Fruit fly (Drosophila melanogaster): Measurements from ENCODE around the gene kibra.

Gene kibra

DNA sequence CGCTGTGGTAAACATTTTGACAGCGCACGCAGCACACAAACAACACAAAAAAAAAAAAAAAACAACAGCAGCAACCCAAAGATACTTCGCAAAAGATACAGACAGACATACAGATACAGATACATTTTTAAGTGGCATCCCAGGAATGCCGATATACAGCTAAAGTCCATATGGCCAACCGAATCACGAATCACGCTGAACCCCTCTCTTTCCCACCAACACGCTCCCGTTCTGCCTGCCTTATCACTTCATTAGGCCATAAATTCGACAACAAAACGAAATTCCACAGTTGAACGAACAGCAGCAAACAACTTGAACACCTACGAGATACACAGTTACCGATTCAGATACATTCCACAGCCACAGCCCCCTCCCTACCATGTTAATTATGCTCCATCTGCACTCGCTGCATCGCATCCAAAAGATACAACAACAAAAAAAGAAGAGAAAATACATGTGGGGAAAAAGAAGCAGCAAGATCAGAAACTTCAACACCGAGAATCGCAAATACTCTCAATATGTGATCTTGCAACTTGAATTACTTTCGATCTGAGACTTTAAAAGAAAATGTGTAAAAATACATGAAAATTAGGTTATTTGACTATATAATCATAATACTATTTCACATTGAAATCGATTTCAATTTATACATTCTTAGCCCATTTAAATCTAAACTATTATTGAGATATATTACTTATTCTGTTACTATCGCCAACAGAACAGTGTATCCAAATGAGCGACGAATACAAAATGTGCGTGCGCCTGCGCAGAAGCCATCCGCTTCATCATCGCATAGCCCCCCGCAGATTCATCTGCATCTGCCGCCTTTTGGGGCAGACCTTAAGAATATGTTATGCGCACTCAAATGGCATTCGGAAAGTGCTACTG lies 7.6 kb downstream of the kibra start:
- TF ChIP-seq ey (GFP tag; optimal IDR thresholded peaks at IDR 0.05) (peak; percentile 28), GATAd (GFP tag; optimal IDR thresholded peaks at IDR 0.05) (no peak), fru (GFP tag; optimal IDR thresholded peaks at IDR 0.05) (peak; percentile 61), foxo (GFP tag; optimal IDR thresholded peaks at IDR 0.05) (peak in 1 of 2 experiments; percentile 31), br (GFP tag; optimal IDR thresholded peaks at IDR 0.05) (no peak), brk (GFP tag; optimal IDR thresholded peaks at IDR 0.05) (peak; percentile 5), Sp1 (GFP tag; optimal IDR thresholded peaks at IDR 0.05) (peak; percentile 53), usp (GFP tag; optimal IDR thresholded peaks at IDR 0.05) (no peak), Hnf4 (GFP tag; optimal IDR thresholded peaks at IDR 0.05) (peak; percentile 30), woc (GFP tag; optimal IDR thresholded peaks at IDR 0.05) (peak; percentile 78), HLH106 (tag; optimal IDR thresholded peaks at IDR 0.05) (peak; percentile 60), h (GFP tag; optimal IDR thresholded peaks at IDR 0.05) (peak; percentile 39), jim (GFP tag; optimal IDR thresholded peaks at IDR 0.05) (peak; percentile 21), Dif (GFP tag; optimal IDR thresholded peaks at IDR 0.05; ENCODE audit: partially characterized antibody) (no peak), Rel (GFP tag; optimal IDR thresholded peaks at IDR 0.05) (peak; percentile 5), Rel (tag; optimal IDR thresholded peaks at IDR 0.05) (no peak), tai (GFP tag; optimal IDR thresholded peaks at IDR 0.05) (no peak), psq (GFP tag; optimal IDR thresholded peaks at IDR 0.05) (peak; percentile 26)

DNA sequence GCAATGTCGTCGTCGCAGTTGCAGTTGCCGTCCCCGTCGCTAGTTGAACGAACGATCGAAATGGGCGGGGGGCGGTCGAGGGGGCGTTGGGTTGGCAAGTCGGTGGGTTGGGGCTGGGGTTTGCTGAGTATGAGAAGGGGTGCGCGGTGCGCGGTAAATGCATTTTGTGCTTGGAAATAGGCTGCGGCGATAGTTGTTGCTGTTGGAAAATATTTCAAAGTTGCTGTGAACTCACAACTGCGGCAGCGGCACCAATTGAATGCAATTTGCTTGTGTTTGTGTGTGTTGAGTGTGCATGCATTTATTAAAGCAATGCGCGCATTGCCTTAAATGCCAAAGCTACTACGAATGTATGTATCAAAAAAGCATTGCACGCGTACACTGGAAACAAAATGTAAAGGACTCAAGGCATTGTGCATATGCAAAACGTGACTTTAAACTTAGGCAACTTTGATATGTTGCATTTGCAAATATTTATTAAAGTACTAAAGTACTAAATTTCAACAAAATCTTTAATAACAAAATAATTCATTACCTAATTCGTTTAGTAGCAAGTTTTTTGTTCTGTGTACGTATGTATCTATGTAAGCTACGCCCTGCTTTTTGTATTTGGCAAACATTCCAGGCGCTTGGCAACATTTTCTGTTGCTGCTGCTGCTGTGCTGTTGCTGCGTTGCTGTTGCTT lies 9.0 kb downstream of the kibra start:
- peak; percentile 33 for TF ChIP-seq br (GFP tag; optimal IDR thresholded peaks at IDR 0.05)
- no peak for TF ChIP-seq brk (GFP tag; optimal IDR thresholded peaks at IDR 0.05)
- TF ChIP-seq HLH106 (tag; optimal IDR thresholded peaks at IDR 0.05) = peak; percentile 2
- peak; percentile 57 for TF ChIP-seq h (GFP tag; optimal IDR thresholded peaks at IDR 0.05)
- no peak for TF ChIP-seq sv (GFP tag; optimal IDR thresholded peaks at IDR 0.05)
- TF ChIP-seq fru (GFP tag; optimal IDR thresholded peaks at IDR 0.05) = peak; percentile 27
- peak; percentile 27 for TF ChIP-seq tai (GFP tag; optimal IDR thresholded peaks at IDR 0.05)
- peak in 1 of 2 experiments; percentile 43 for TF ChIP-seq foxo (GFP tag; optimal IDR thresholded peaks at IDR 0.05)
- peak; percentile 9 for TF ChIP-seq Dfd (GFP tag; optimal IDR thresholded peaks at IDR 0.05)
- no peak for TF ChIP-seq usp (GFP tag; optimal IDR thresholded peaks at IDR 0.05)
- TF ChIP-seq ey (GFP tag; optimal IDR thresholded peaks at IDR 0.05) = peak; percentile 50
- no peak for TF ChIP-seq lola (GFP tag; optimal IDR thresholded peaks at IDR 0.05)
- peak; percentile 7 for TF ChIP-seq Hnf4 (GFP tag; optimal IDR thresholded peaks at IDR 0.05)
- TF ChIP-seq Hr78 (GFP tag; optimal IDR thresholded peaks at IDR 0.05) = no peak
- TF ChIP-seq Myc (optimal IDR thresholded peaks at IDR 0.05) = no peak
- peak; percentile 37 for TF ChIP-seq rgr (GFP tag; optimal IDR thresholded peaks at IDR 0.05)
- no peak for TF ChIP-seq CG32264 (GFP tag; optimal IDR thresholded peaks at IDR 0.05)

DNA sequence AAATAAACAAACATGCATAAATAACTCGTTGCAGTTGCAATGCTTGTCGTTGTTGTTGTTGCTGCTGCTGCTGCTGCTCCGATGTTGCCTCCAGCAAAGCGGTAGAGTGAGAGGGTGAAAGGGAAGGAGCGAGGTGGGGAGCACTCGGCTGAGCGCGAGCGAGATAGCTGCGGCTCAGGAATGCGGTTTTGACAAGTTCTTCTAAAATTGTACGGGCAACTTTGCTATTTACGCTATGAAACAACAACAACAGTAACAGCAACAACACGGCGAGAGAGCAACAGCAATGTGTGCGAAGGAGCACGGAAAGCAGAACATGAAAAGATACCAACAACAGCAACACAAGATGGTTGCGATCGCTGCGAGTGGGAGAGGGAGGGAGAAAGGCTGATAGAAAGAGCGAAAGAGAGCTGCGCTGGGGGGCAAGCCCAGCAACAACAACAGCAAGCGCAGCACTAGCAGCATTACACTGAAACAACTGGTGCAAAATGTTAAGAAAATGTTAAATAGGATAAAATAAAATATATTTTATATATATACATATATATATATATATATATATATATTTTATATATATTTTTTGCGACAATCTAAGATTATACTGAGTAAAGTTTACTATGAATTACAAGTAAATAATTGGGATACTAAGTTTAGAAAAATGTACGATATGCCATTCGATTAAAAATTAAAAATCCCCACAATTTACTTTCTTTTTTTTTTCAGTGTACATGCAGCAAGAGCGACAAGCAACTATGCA lies 9.7 kb downstream of the kibra start:
- TF ChIP-seq br (GFP tag; optimal IDR thresholded peaks at IDR 0.05) = no peak
- no peak for TF ChIP-seq lola (GFP tag; optimal IDR thresholded peaks at IDR 0.05)
- TF ChIP-seq psq (GFP tag; optimal IDR thresholded peaks at IDR 0.05) = peak; percentile 78
- TF ChIP-seq Dif (GFP tag; optimal IDR thresholded peaks at IDR 0.05; ENCODE audit: partially characterized antibody) = no peak
- no peak for TF ChIP-seq ey (GFP tag; optimal IDR thresholded peaks at IDR 0.05)
- TF ChIP-seq h (GFP tag; optimal IDR thresholded peaks at IDR 0.05) = no peak
- no peak for TF ChIP-seq Dfd (GFP tag; optimal IDR thresholded peaks at IDR 0.05)
- no peak for TF ChIP-seq usp (GFP tag; optimal IDR thresholded peaks at IDR 0.05)
- TF ChIP-seq HLH106 (tag; optimal IDR thresholded peaks at IDR 0.05) = peak; percentile 12
- no peak for TF ChIP-seq Hnf4 (GFP tag; optimal IDR thresholded peaks at IDR 0.05)
- TF ChIP-seq Sp1 (GFP tag; optimal IDR thresholded peaks at IDR 0.05) = peak; percentile 39
- TF ChIP-seq dmrt93B (GFP tag; optimal IDR thresholded peaks at IDR 0.05) = no peak

DNA sequence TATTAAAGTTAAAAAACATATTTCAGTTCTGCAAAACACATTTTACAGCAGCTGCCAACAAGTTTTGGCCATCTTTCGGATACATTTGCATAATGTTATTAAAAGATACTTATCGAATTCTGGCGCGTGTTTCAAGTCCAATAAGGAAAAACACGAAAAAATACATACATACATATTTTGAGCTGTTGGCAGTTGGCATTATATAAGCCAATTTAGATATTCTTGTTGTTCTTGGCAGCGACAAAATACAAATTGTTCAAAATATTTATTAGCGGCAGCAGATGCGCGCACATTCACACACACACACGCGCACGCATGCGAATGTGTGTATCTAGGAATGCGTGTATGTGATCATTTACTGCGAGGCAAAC lies 10.3 kb downstream of the kibra start:
- TF ChIP-seq Hr83 (GFP tag; optimal IDR thresholded peaks at IDR 0.05; ENCODE audit: poor library complexity, severe bottlenecking) (no peak), Hnf4 (GFP tag; optimal IDR thresholded peaks at IDR 0.05) (no peak), sv (GFP tag; optimal IDR thresholded peaks at IDR 0.05) (no peak), tai (GFP tag; optimal IDR thresholded peaks at IDR 0.05) (no peak), fru (GFP tag; optimal IDR thresholded peaks at IDR 0.05) (no peak), CG32264 (GFP tag; optimal IDR thresholded peaks at IDR 0.05) (no peak), lola (GFP tag; optimal IDR thresholded peaks at IDR 0.05) (no peak), HLH106 (tag; optimal IDR thresholded peaks at IDR 0.05) (no peak), GATAd (GFP tag; optimal IDR thresholded peaks at IDR 0.05) (no peak), CG9705 (GFP tag; optimal IDR thresholded peaks at IDR 0.05) (no peak), dl (GFP tag; optimal IDR thresholded peaks at IDR 0.05; ENCODE audit: insufficient read depth in 1 of 2, partially characterized antibody in 2 of 2) (no peak)
